Fruit fly (Drosophila melanogaster) whole organism, embryonic: ENCODE measurements around the gene spd-2.

Experiments
- Awh ChIP-seq: fragments of 200-800 bp; sonication (Bioruptor generic); IDR thresholded peaks from 2 replicates; pipeline ENCODE4, ENCODE4 v1.3.6; 2022; ENCODE audit warnings: missing biosample characterization, missing genetic modification characterization
- CG10431 ChIP-seq: fragments of 200-800 bp; sonication (Bioruptor generic); optimal IDR thresholded peaks from 3 replicates; lab custom pipeline; 2018; ENCODE audit warnings: missing biosample characterization, mild to moderate bottlenecking, missing genetic modification characterization
- CG10462 ChIP-seq: fragments of 200-800 bp; sonication (Bioruptor generic); optimal IDR thresholded peaks from 2 replicates; lab custom pipeline; 2016; ENCODE audit warnings: missing biosample characterization, missing genetic modification characterization
- CG12744 ChIP-seq: fragments of 200-800 bp; sonication (Bioruptor generic); optimal IDR thresholded peaks from 2 replicates; lab custom pipeline; 2016; ENCODE audit warnings: missing biosample characterization, missing genetic modification characterization
- CG13287 ChIP-seq: fragments of 200-800 bp; sonication (Bioruptor generic); IDR thresholded peaks from 2 replicates; pipeline ENCODE4 v1.3.6; 2022; ENCODE audit warnings: missing biosample characterization, missing genetic modification characterization; ENCODE audit not compliant: partially characterized antibody
- CG1602 ChIP-seq: fragments of 200-800 bp; sonication (Bioruptor generic); optimal IDR thresholded peaks from 3 replicates; lab custom pipeline; 2016; ENCODE audit warnings: missing biosample characterization, missing genetic modification characterization
- CG16813 ChIP-seq: fragments of 200-800 bp; sonication (Bioruptor generic); IDR thresholded peaks from 3 replicates; pipeline ENCODE4 v1.3.6; 2022; ENCODE audit warnings: missing biosample characterization, missing genetic modification characterization; ENCODE audit not compliant: partially characterized antibody
- CG17912 ChIP-seq: fragments of 200-800 bp; sonication (Bioruptor generic); optimal IDR thresholded peaks from 2 replicates; lab custom pipeline; 2018; ENCODE audit warnings: missing biosample characterization, mild to moderate bottlenecking, missing genetic modification characterization
- CG1832 ChIP-seq: fragments of 200-800 bp; sonication (Bioruptor generic); optimal IDR thresholded peaks from 2 replicates; lab custom pipeline; 2017; ENCODE audit warnings: missing biosample characterization, mild to moderate bottlenecking, missing genetic modification characterization, inconsistent platforms
- CG2116 ChIP-seq: fragments of 200-800 bp; sonication (Bioruptor generic); optimal IDR thresholded peaks from 3 replicates; lab custom pipeline; 2018; ENCODE audit warnings: missing biosample characterization, mild to moderate bottlenecking, missing genetic modification characterization
- CG2712 ChIP-seq: fragments of 200-800 bp; optimal IDR thresholded peaks from 3 replicates; lab custom pipeline; 2019; ENCODE audit warnings: missing biosample characterization, mild to moderate bottlenecking, missing genetic modification characterization, moderate library complexity
- CG32772 ChIP-seq: fragments of 200-800 bp; sonication (Bioruptor generic); IDR thresholded peaks from 2 replicates; pipeline ENCODE4 v1.3.6; 2022; ENCODE audit warnings: missing biosample characterization, missing genetic modification characterization
- CG6272 ChIP-seq: fragments of 200-800 bp; sonication (Bioruptor generic); IDR thresholded peaks from 2 replicates; pipeline ENCODE4 v1.3.6; 2022; ENCODE audit warnings: missing biosample characterization, missing genetic modification characterization
- CG6689 ChIP-seq: fragments of 200-800 bp; sonication (Bioruptor generic); IDR thresholded peaks from 2 replicates; pipeline ENCODE4 v1.3.6; 2022; ENCODE audit warnings: missing biosample characterization, missing genetic modification characterization
- CTCF ChIP-seq: fragments of 200-800 bp; sonication (Bioruptor generic); optimal IDR thresholded peaks from 2 replicates; lab custom pipeline; 2017; ENCODE audit warnings: missing biosample characterization, mild to moderate bottlenecking, missing genetic modification characterization, moderate library complexity
- D19A ChIP-seq: fragments of 200-800 bp; optimal IDR thresholded peaks from 3 replicates; lab custom pipeline; 2019; ENCODE audit warnings: missing biosample characterization, mild to moderate bottlenecking, missing genetic modification characterization, moderate library complexity
- D19B ChIP-seq: fragments of 200-800 bp; sonication (Bioruptor generic); optimal IDR thresholded peaks from 2 replicates; lab custom pipeline; 2017; ENCODE audit warnings: missing biosample characterization, mild to moderate bottlenecking, missing genetic modification characterization
- Dbx ChIP-seq: fragments of 200-800 bp; sonication (Bioruptor generic); IDR thresholded peaks from 3 replicates; pipeline ENCODE4 v1.3.6; 2022; ENCODE audit warnings: missing biosample characterization, missing genetic modification characterization
- Dip3 ChIP-seq: fragments of 200-800 bp; sonication (Bioruptor generic); optimal IDR thresholded peaks from 3 replicates; lab custom pipeline; 2016; ENCODE audit warnings: missing biosample characterization, missing genetic modification characterization
- E2f2 ChIP-seq: fragments of 200-800 bp; sonication (Bioruptor generic); IDR thresholded peaks from 2 replicates; pipeline ENCODE4 v1.3.6; 2022; ENCODE audit warnings: missing biosample characterization, missing genetic modification characterization
- H2.0 ChIP-seq: fragments of 200-800 bp; sonication (Bioruptor generic); IDR thresholded peaks from 2 replicates; pipeline ENCODE4 v1.3.6; 2022; ENCODE audit warnings: missing biosample characterization, missing genetic modification characterization
- HLH54F ChIP-seq: fragments of 200-800 bp; sonication (Bioruptor generic); optimal IDR thresholded peaks from 3 replicates; lab custom pipeline; 2016; ENCODE audit warnings: missing biosample characterization, missing genetic modification characterization
- Lhr ChIP-seq: fragments of 200-800 bp; sonication (Bioruptor generic); optimal IDR thresholded peaks from 3 replicates; lab custom pipeline; 2017; ENCODE audit warnings: mild to moderate bottlenecking, missing biosample characterization, missing genetic modification reagents, missing genetic modification characterization
- NC2β ChIP-seq: fragments of 200-800 bp; sonication (Bioruptor generic); optimal IDR thresholded peaks from 2 replicates; lab custom pipeline; 2016; ENCODE audit warnings: missing biosample characterization, missing genetic modification characterization
- NFAT ChIP-seq: fragments of 200-800 bp; sonication (Bioruptor generic); IDR thresholded peaks from 2 replicates; pipeline ENCODE4 v1.3.6; 2022; ENCODE audit warnings: missing biosample characterization, missing genetic modification characterization
- Neu2 ChIP-seq: fragments of 200-800 bp; sonication (Bioruptor generic); optimal IDR thresholded peaks from 3 replicates; lab custom pipeline; 2016; ENCODE audit warnings: missing biosample characterization, missing genetic modification characterization, borderline replicate concordance
- Trl ChIP-seq, 3 experiments: fragments of >200 bp in 2 of 3; fragments of 200-800 bp in 1 of 3; sonication (Bioruptor generic) in 1 of 3; optimal IDR thresholded peaks; 2 replicates in 1 of 3; 3 replicates in 2 of 3; lab custom pipeline; 2016 to 2017; ENCODE audit warnings: missing biosample characterization in 1 of 3, missing genetic modification characterization in 1 of 3
- Usf ChIP-seq: fragments of 200-800 bp; sonication (Bioruptor generic); optimal IDR thresholded peaks from 2 replicates; lab custom pipeline; 2017; ENCODE audit warnings: missing genotype, missing biosample characterization, missing genetic modification characterization
- abd-A ChIP-seq: fragments of 200-800 bp; sonication (Bioruptor generic); optimal IDR thresholded peaks from 3 replicates; lab custom pipeline; 2019; ENCODE audit warnings: missing biosample characterization, mild to moderate bottlenecking, missing genetic modification characterization, moderate library complexity
- bbx ChIP-seq: fragments of 200-800 bp; sonication (Bioruptor generic); IDR thresholded peaks from 2 replicates; pipeline ENCODE4 v1.3.6; 2022; ENCODE audit warnings: missing biosample characterization, missing genetic modification characterization; ENCODE audit not compliant: partially characterized antibody
- chn ChIP-seq: fragments of 200-800 bp; sonication (Bioruptor generic); optimal IDR thresholded peaks from 2 replicates; lab custom pipeline; 2016; ENCODE audit warnings: missing biosample characterization, missing genetic modification characterization
- dm ChIP-seq: fragments of 200-800 bp; sonication (Bioruptor generic); optimal IDR thresholded peaks from 3 replicates; lab custom pipeline; 2016; ENCODE audit warnings: missing biosample characterization, missing genetic modification characterization
- gcm ChIP-seq: fragments of 200-800 bp; sonication (Bioruptor generic); optimal IDR thresholded peaks from 2 replicates; lab custom pipeline; 2019; ENCODE audit warnings: missing biosample characterization, mild to moderate bottlenecking, missing genetic modification characterization, moderate library complexity
- gcm2 ChIP-seq: fragments of 200-800 bp; sonication (Bioruptor generic); optimal IDR thresholded peaks from 2 replicates; lab custom pipeline; 2016; ENCODE audit warnings: missing biosample characterization, missing genetic modification characterization
- gfzf ChIP-seq: fragments of 200-800 bp; sonication (Bioruptor generic); optimal IDR thresholded peaks from 2 replicates; lab custom pipeline; 2016; ENCODE audit warnings: missing biosample characterization, mild to moderate bottlenecking, missing genetic modification characterization, moderate library complexity
- grau ChIP-seq: fragments of 200-800 bp; optimal IDR thresholded peaks from 3 replicates; lab custom pipeline; 2019; ENCODE audit warnings: missing biosample characterization, mild to moderate bottlenecking, missing genetic modification characterization, moderate library complexity
- hb ChIP-seq: fragments of 200-800 bp; sonication (Bioruptor generic); IDR thresholded peaks from 3 replicates; pipeline ENCODE4 v1.3.6; 2022; ENCODE audit warnings: missing biosample characterization, missing genetic modification characterization; ENCODE audit not compliant: partially characterized antibody
- kay ChIP-seq: fragments of 200-800 bp; sonication (Bioruptor generic); optimal IDR thresholded peaks from 2 replicates; lab custom pipeline; 2016; ENCODE audit warnings: missing biosample characterization, missing genetic modification characterization
- mirr ChIP-seq: fragments of 200-800 bp; sonication (Bioruptor generic); optimal IDR thresholded peaks from 3 replicates; lab custom pipeline; 2018; ENCODE audit warnings: missing biosample characterization, mild to moderate bottlenecking, missing genetic modification characterization
- mld ChIP-seq: fragments of 200-800 bp; sonication (Bioruptor generic); IDR thresholded peaks from 3 replicates; pipeline ENCODE4 v1.3.6; 2022; ENCODE audit warnings: missing biosample characterization, missing genetic modification characterization; ENCODE audit not compliant: partially characterized antibody
- org-1 ChIP-seq: fragments of 200-800 bp; sonication (Bioruptor generic); optimal IDR thresholded peaks from 2 replicates; lab custom pipeline; 2017; ENCODE audit warnings: missing biosample characterization, missing genetic modification characterization
- p53 ChIP-seq: fragments of 200-800 bp; sonication (Bioruptor generic); optimal IDR thresholded peaks from 2 replicates; lab custom pipeline; 2016; ENCODE audit warnings: missing biosample characterization, missing genetic modification characterization
- pnt ChIP-seq: fragments of 200-800 bp; sonication (Bioruptor generic); optimal IDR thresholded peaks from 3 replicates; lab custom pipeline; 2016; ENCODE audit warnings: missing biosample characterization, missing genetic modification characterization
- pzg ChIP-seq: fragments of 200-800 bp; sonication (Bioruptor generic); optimal IDR thresholded peaks from 3 replicates; lab custom pipeline; 2018; ENCODE audit warnings: missing biosample characterization, mild to moderate bottlenecking, missing genetic modification characterization, moderate library complexity
- sd ChIP-seq: fragments of 200-800 bp; sonication (Bioruptor generic); optimal IDR thresholded peaks from 3 replicates; lab custom pipeline; 2018; ENCODE audit warnings: missing biosample characterization, mild to moderate bottlenecking, missing genetic modification characterization, moderate library complexity
- slbo ChIP-seq: fragments of 200-800 bp; sonication (Bioruptor generic); IDR thresholded peaks from 2 replicates; pipeline ENCODE4 v1.3.6; 2022; ENCODE audit warnings: missing biosample characterization, missing genetic modification characterization
- tna ChIP-seq: fragments of 200-800 bp; sonication (Bioruptor generic); IDR thresholded peaks from 2 replicates; pipeline ENCODE4 v1.3.6; 2022; ENCODE audit warnings: missing biosample characterization, missing genetic modification characterization; ENCODE audit not compliant: partially characterized antibody
- unpg ChIP-seq: fragments of 200-800 bp; sonication (Bioruptor generic); optimal IDR thresholded peaks from 3 replicates; lab custom pipeline; 2018; ENCODE audit warnings: missing biosample characterization, mild to moderate bottlenecking, missing genetic modification characterization, moderate library complexity
- vnd ChIP-seq: fragments of 200-800 bp; sonication (Bioruptor generic); IDR thresholded peaks from 3 replicates; pipeline ENCODE4 v1.3.6; 2022; ENCODE audit warnings: missing biosample characterization, missing genetic modification characterization; ENCODE audit not compliant: partially characterized antibody
- wek ChIP-seq: fragments of 200-800 bp; sonication (Bioruptor generic); optimal IDR thresholded peaks from 3 replicates; lab custom pipeline; 2018; ENCODE audit warnings: missing biosample characterization, mild to moderate bottlenecking, missing genetic modification characterization, moderate library complexity

Gene spd-2

DNA sequence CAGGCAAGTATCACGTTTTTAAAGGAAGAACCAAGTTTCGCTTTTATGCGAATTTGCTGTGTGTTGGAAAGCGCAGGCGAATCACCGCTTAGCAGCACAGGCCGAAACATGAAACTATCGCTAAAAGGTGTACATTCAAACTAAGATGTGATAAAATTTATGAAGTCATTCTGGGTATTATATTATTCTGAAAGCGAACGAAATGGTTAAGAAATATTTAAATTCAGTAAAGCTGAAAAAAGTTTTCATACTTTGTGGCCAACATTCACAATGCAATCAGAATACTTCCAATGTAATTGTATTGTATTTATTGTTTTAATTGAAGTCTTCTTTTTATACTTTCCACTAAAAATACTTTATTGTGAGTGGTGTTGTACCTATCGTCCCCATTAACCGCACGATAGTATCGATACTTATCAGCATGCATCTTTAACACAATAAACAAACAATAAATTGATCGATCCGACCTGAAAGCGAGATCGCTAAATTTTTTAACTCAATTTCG lies 13.6 kb downstream of the spd-2 start, which contains the start of gene Smn (continued):
- TF ChIP-seq hb (GFP tag; lab: Robert Waterston, UW): peak; percentile 83
- TF ChIP-seq slbo (GFP tag; lab: Robert Waterston, UW): peak; percentile 55
- TF ChIP-seq mld (GFP tag; lab: Robert Waterston, UW): peak; percentile 69; the same call in 1 of the 3 replicates
- TF ChIP-seq CG13287 (GFP tag; lab: Robert Waterston, UW): peak; percentile 84
- 0 out of 3 replicates have a peak, but pooled peaks have one; percentile 56 for TF ChIP-seq Dbx (GFP tag; lab: Robert Waterston, UW)
- TF ChIP-seq CG1602 (GFP tag; lab: Kevin White, UChicago): peak; percentile 33
- TF ChIP-seq dm (GFP tag; lab: Kevin White, UChicago): peak; percentile 2
- peak; percentile 73 for TF ChIP-seq tna
- TF ChIP-seq HLH54F (GFP tag; lab: Kevin White, UChicago): peak; percentile 60
- no peak for TF ChIP-seq D19B
- TF ChIP-seq E2f2: peak; percentile 31; the same call in 1 of the 2 replicates
- no peak for TF ChIP-seq Awh (GFP tag; lab: Robert Waterston, UW)
- peak; percentile 50 for TF ChIP-seq CG2712 (tag; lab: Kevin White, UChicago)
- peak; percentile 87 for TF ChIP-seq bbx (GFP tag; lab: Robert Waterston, UW)
- TF ChIP-seq sd: peak; percentile 26
- TF ChIP-seq p53 (GFP tag; lab: Kevin White, UChicago): no peak
- no peak for TF ChIP-seq CG10462 (GFP tag; lab: Kevin White, UChicago)
- TF ChIP-seq NFAT (GFP tag; lab: Robert Waterston, UW): peak; percentile 43; the same call in 1 of the 2 replicates
- peak; percentile 53 for TF ChIP-seq grau (tag; lab: Kevin White, UChicago)
- peak; percentile 31 for TF ChIP-seq unpg (GFP tag; lab: Kevin White, UChicago)
- TF ChIP-seq kay (GFP tag; lab: Kevin White, UChicago): no peak
- no peak for TF ChIP-seq abd-A (tag; lab: Kevin White, UChicago)
- TF ChIP-seq org-1: peak; percentile 1
- TF ChIP-seq vnd: peak; percentile 80
- TF ChIP-seq CG2116 (GFP tag; lab: Kevin White, UChicago): peak; percentile 97
- TF ChIP-seq NC2β (GFP tag; lab: Kevin White, UChicago): peak; percentile 38
- TF ChIP-seq CTCF (GFP tag; lab: Kevin White, UChicago): peak; percentile 26
- no peak for TF ChIP-seq mirr
- no peak for TF ChIP-seq Trl (optimal IDR thresholded peaks at IDR 0.05; lab: Kevin White, UChicago)
- TF ChIP-seq Trl (GFP tag; optimal IDR thresholded peaks at IDR 0.05; lab: Kevin White, UChicago): peak; percentile 47
- no peak for TF ChIP-seq CG6272 (GFP tag; lab: Robert Waterston, UW)
- no peak for TF ChIP-seq gcm (GFP tag; lab: Kevin White, UChicago)
- TF ChIP-seq CG10431: no peak
- TF ChIP-seq Dip3 (GFP tag; lab: Kevin White, UChicago): peak; percentile 55
- peak; percentile 28 for TF ChIP-seq D19A (tag; lab: Kevin White, UChicago)
- peak; percentile 29 for TF ChIP-seq chn (GFP tag; lab: Kevin White, UChicago)
- peak; percentile 35 for TF ChIP-seq Lhr (GFP tag; lab: Kevin White, UChicago)
- no peak for TF ChIP-seq CG12744 (GFP tag; lab: Kevin White, UChicago)
- TF ChIP-seq Usf: no peak
- TF ChIP-seq CG16813 (GFP tag; lab: Robert Waterston, UW): peak; percentile 90
- peak; percentile 34; the same call in 1 of the 2 replicates for TF ChIP-seq CG6689 (GFP tag; lab: Robert Waterston, UW)
- TF ChIP-seq Neu2: peak; percentile 39
- no peak for TF ChIP-seq wek (GFP tag; lab: Kevin White, UChicago)
- no peak for TF ChIP-seq H2.0
- TF ChIP-seq CG32772 (GFP tag; lab: Robert Waterston, UW): no peak
- peak; percentile 22 for TF ChIP-seq gfzf (GFP tag; lab: Kevin White, UChicago)
- TF ChIP-seq gcm2: no peak
- no peak for TF ChIP-seq CG17912 (GFP tag; lab: Kevin White, UChicago)
- no peak for TF ChIP-seq pnt (GFP tag; lab: Kevin White, UChicago)
- no peak for TF ChIP-seq CG1832
- peak; percentile 45 for TF ChIP-seq pzg (GFP tag; lab: Kevin White, UChicago)
